Fruit fly (Drosophila melanogaster) whole organism, embryonic: ENCODE measurements around the gene CG31100.

Experiments
- Abd-B ChIP-seq: fragments of 200-800 bp; sonication (Bioruptor generic); optimal IDR thresholded peaks from 2 replicates; lab custom pipeline; 2018; ENCODE audit warnings: missing biosample characterization, mild to moderate bottlenecking, missing genetic modification characterization, moderate library complexity
- Atf3 ChIP-seq: fragments of 200-800 bp; sonication (Bioruptor generic); optimal IDR thresholded peaks from 3 replicates; lab custom pipeline; 2016; ENCODE audit warnings: missing biosample characterization, missing genetic modification characterization
- B-H1 ChIP-seq: fragments of 200-800 bp; sonication (Bioruptor generic); IDR thresholded peaks from 3 replicates; pipeline ENCODE4 v1.3.6; 2022; ENCODE audit warnings: missing biosample characterization, missing genetic modification characterization
- CG10147 ChIP-seq: fragments of 200-800 bp; sonication (Bioruptor generic); optimal IDR thresholded peaks from 2 replicates; lab custom pipeline; 2019; ENCODE audit warnings: missing biosample characterization, mild to moderate bottlenecking, missing genetic modification characterization, moderate library complexity
- CG11723 ChIP-seq: fragments of 200-800 bp; sonication (Bioruptor generic); optimal IDR thresholded peaks from 2 replicates; lab custom pipeline; 2017; ENCODE audit warnings: missing biosample characterization, mild to moderate bottlenecking, missing genetic modification characterization
- CG12769 ChIP-seq: fragments of 200-800 bp; sonication (Bioruptor generic); optimal IDR thresholded peaks from 2 replicates; lab custom pipeline; 2019; ENCODE audit warnings: missing biosample characterization, mild to moderate bottlenecking, missing genetic modification characterization, moderate library complexity
- CG13123 ChIP-seq: fragments of 200-800 bp; sonication (Bioruptor generic); optimal IDR thresholded peaks from 2 replicates; lab custom pipeline; 2016; ENCODE audit warnings: missing biosample characterization, missing genetic modification characterization
- CG15514 ChIP-seq: fragments of 200-800 bp; sonication (Bioruptor generic); optimal IDR thresholded peaks from 3 replicates; lab custom pipeline; 2017; ENCODE audit warnings: missing biosample characterization, missing genetic modification characterization, mild to moderate bottlenecking, moderate library complexity, missing genetic modification reagents
- CG17385 ChIP-seq: fragments of 200-800 bp; sonication (Bioruptor generic); optimal IDR thresholded peaks from 3 replicates; lab custom pipeline; 2018; ENCODE audit warnings: missing biosample characterization, mild to moderate bottlenecking, missing genetic modification characterization
- CG18599 ChIP-seq: fragments of 200-800 bp; sonication (Bioruptor generic); optimal IDR thresholded peaks from 3 replicates; lab custom pipeline; 2017; ENCODE audit warnings: missing biosample characterization, missing genetic modification characterization, mild to moderate bottlenecking, moderate library complexity, missing genetic modification reagents
- CG2889 ChIP-seq: fragments of 200-800 bp; sonication (Bioruptor generic); IDR thresholded peaks from 3 replicates; pipeline ENCODE4 v1.3.6; 2022; ENCODE audit warnings: missing biosample characterization, missing genetic modification characterization
- CG34224 ChIP-seq: fragments of 200-800 bp; sonication (Bioruptor generic); IDR thresholded peaks from 3 replicates; pipeline ENCODE4 v1.3.6; 2022; ENCODE audit warnings: missing biosample characterization, missing genetic modification characterization; ENCODE audit not compliant: partially characterized antibody
- CG4328 ChIP-seq: fragments of 200-800 bp; sonication (Bioruptor generic); optimal IDR thresholded peaks from 3 replicates; lab custom pipeline; 2017; ENCODE audit warnings: missing biosample characterization, missing genetic modification reagents, missing genetic modification characterization
- CG4360 ChIP-seq: fragments of 200-800 bp; sonication (Bioruptor generic); IDR thresholded peaks from 2 replicates; pipeline ENCODE4 v1.3.6; 2022; ENCODE audit warnings: missing biosample characterization, missing genetic modification characterization
- CG4820 ChIP-seq: fragments of 200-800 bp; sonication (Bioruptor generic); optimal IDR thresholded peaks from 3 replicates; lab custom pipeline; 2016; ENCODE audit warnings: missing biosample characterization, missing genetic modification characterization
- CG7987 ChIP-seq: fragments of 200-800 bp; sonication (Bioruptor generic); optimal IDR thresholded peaks from 2 replicates; lab custom pipeline; 2018; ENCODE audit warnings: missing biosample characterization, mild to moderate bottlenecking, missing genetic modification characterization, moderate library complexity
- CG8924 ChIP-seq: fragments of 200-800 bp; optimal IDR thresholded peaks from 3 replicates; lab custom pipeline; 2019; ENCODE audit warnings: missing biosample characterization, mild to moderate bottlenecking, missing genetic modification characterization, moderate library complexity
- CG9876 ChIP-seq: fragments of 200-800 bp; sonication (Bioruptor generic); optimal IDR thresholded peaks from 2 replicates; lab custom pipeline; 2016; ENCODE audit warnings: missing biosample characterization, missing genetic modification characterization
- Dip2 ChIP-seq: fragments of 200-800 bp; sonication (Bioruptor generic); IDR thresholded peaks from 2 replicates; pipeline ENCODE4 v1.3.6; 2022; ENCODE audit warnings: missing biosample characterization, missing genetic modification characterization
- Dip3 ChIP-seq: fragments of 200-800 bp; sonication (Bioruptor generic); optimal IDR thresholded peaks from 3 replicates; lab custom pipeline; 2016; ENCODE audit warnings: missing biosample characterization, missing genetic modification characterization
- Elba2 ChIP-seq: fragments of 200-800 bp; sonication (Bioruptor generic); optimal IDR thresholded peaks from 3 replicates; lab custom pipeline; 2016; ENCODE audit warnings: missing biosample characterization, missing genetic modification characterization
- Ets65A ChIP-seq: fragments of 200-800 bp; sonication (Bioruptor generic); peaks from one replicate; lab custom pipeline; 2016; ENCODE audit warnings: missing biosample characterization, missing genetic modification characterization
- Hmx ChIP-seq: fragments of 200-800 bp; sonication (Bioruptor generic); optimal IDR thresholded peaks from 2 replicates; lab custom pipeline; 2016; ENCODE audit warnings: missing biosample characterization, missing genetic modification characterization
- Hr39 ChIP-seq: fragments of >200 bp; optimal IDR thresholded peaks from 2 replicates; lab custom pipeline; 2017
- Lim3 ChIP-seq: fragments of 200-800 bp; sonication (Bioruptor generic); IDR thresholded peaks from 2 replicates; pipeline ENCODE4 v1.3.6; 2022; ENCODE audit warnings: missing biosample characterization, missing genetic modification characterization
- Lpt ChIP-seq: fragments of >200 bp; optimal IDR thresholded peaks from 2 replicates; lab custom pipeline; 2018; ENCODE audit warnings: missing biosample characterization, missing genetic modification characterization
- Oaz ChIP-seq: fragments of 200-800 bp; sonication (Bioruptor generic); IDR thresholded peaks from 2 replicates; pipeline ENCODE4 v1.3.6; 2022; ENCODE audit warnings: missing biosample characterization, missing genetic modification characterization
- Oli ChIP-seq: fragments of 200-800 bp; sonication (Bioruptor generic); optimal IDR thresholded peaks from 2 replicates; lab custom pipeline; 2018; ENCODE audit warnings: missing biosample characterization, mild to moderate bottlenecking, missing genetic modification characterization, moderate library complexity
- Ptx1 ChIP-seq: fragments of 200-800 bp; sonication (Bioruptor generic); IDR thresholded peaks from 2 replicates; pipeline ENCODE4 v1.3.6; 2022; ENCODE audit warnings: missing biosample characterization, missing genetic modification characterization
- Sox100B ChIP-seq: fragments of 200-800 bp; sonication (Bioruptor generic); optimal IDR thresholded peaks from 3 replicates; lab custom pipeline; 2018; ENCODE audit warnings: missing biosample characterization, mild to moderate bottlenecking, missing genetic modification characterization
- al ChIP-seq: fragments of 200-800 bp; sonication (Bioruptor generic); IDR thresholded peaks from 2 replicates; pipeline ENCODE4 v1.3.6; 2022; ENCODE audit warnings: missing biosample characterization, missing genetic modification characterization
- ase ChIP-seq: fragments of 200-800 bp; sonication (Bioruptor generic); IDR thresholded peaks from 3 replicates; pipeline ENCODE4 v1.3.6; 2022; ENCODE audit warnings: missing biosample characterization, missing genetic modification characterization
- cato ChIP-seq: fragments of 200-800 bp; sonication (Bioruptor generic); optimal IDR thresholded peaks from 2 replicates; lab custom pipeline; 2016; ENCODE audit warnings: missing biosample characterization, missing genetic modification characterization, borderline replicate concordance
- chinmo ChIP-seq: fragments of 200-800 bp; sonication (Bioruptor generic); IDR thresholded peaks from 4 replicates; pipeline ENCODE4 v1.3.6; 2022; ENCODE audit warnings: missing biosample characterization, missing genetic modification characterization; ENCODE audit not compliant: partially characterized antibody
- crp ChIP-seq, 2 experiments: fragments of 200-800 bp; sonication (Bioruptor generic); optimal IDR thresholded peaks; 2 replicates in 1 of 2; 3 replicates in 1 of 2; lab custom pipeline; 2017; ENCODE audit warnings: missing biosample characterization in 2 of 2, missing genetic modification characterization in 2 of 2, mild to moderate bottlenecking in 1 of 2, moderate library complexity in 1 of 2
- cwo ChIP-seq: fragments of 200-800 bp; sonication (Bioruptor generic); optimal IDR thresholded peaks from 3 replicates; lab custom pipeline; 2017; ENCODE audit warnings: missing biosample characterization, missing genetic modification characterization, mild to moderate bottlenecking, moderate library complexity, missing genetic modification reagents
- fd96Cb ChIP-seq: fragments of 200-800 bp; sonication (Bioruptor generic); optimal IDR thresholded peaks from 2 replicates; lab custom pipeline; 2018; ENCODE audit warnings: missing biosample characterization, mild to moderate bottlenecking, missing genetic modification characterization, moderate library complexity
- gce ChIP-seq: fragments of 200-800 bp; sonication (Bioruptor generic); IDR thresholded peaks from 3 replicates; pipeline ENCODE4 v1.3.6; 2022; ENCODE audit warnings: missing biosample characterization, missing genetic modification characterization
- gcm ChIP-seq: fragments of 200-800 bp; sonication (Bioruptor generic); optimal IDR thresholded peaks from 2 replicates; lab custom pipeline; 2019; ENCODE audit warnings: missing biosample characterization, mild to moderate bottlenecking, missing genetic modification characterization, moderate library complexity
- gcm2 ChIP-seq: fragments of 200-800 bp; sonication (Bioruptor generic); optimal IDR thresholded peaks from 2 replicates; lab custom pipeline; 2016; ENCODE audit warnings: missing biosample characterization, missing genetic modification characterization
- grau ChIP-seq: fragments of 200-800 bp; optimal IDR thresholded peaks from 3 replicates; lab custom pipeline; 2019; ENCODE audit warnings: missing biosample characterization, mild to moderate bottlenecking, missing genetic modification characterization, moderate library complexity
- grn ChIP-seq: fragments of 200-800 bp; sonication (Bioruptor generic); optimal IDR thresholded peaks from 3 replicates; lab custom pipeline; 2017; ENCODE audit warnings: missing biosample characterization, missing genetic modification characterization
- h ChIP-seq: fragments of >200 bp; optimal IDR thresholded peaks from 2 replicates; lab custom pipeline; 2017
- jing ChIP-seq: fragments of 200-800 bp; sonication (Bioruptor generic); optimal IDR thresholded peaks from 2 replicates; lab custom pipeline; 2018; ENCODE audit warnings: missing biosample characterization, mild to moderate bottlenecking, missing genetic modification characterization
- ken ChIP-seq: fragments of 200-800 bp; sonication (Bioruptor generic); IDR thresholded peaks from 3 replicates; pipeline ENCODE4 v1.3.6; 2022; ENCODE audit warnings: missing biosample characterization, missing genetic modification characterization
- kni ChIP-seq: fragments of 200-800 bp; sonication (Bioruptor generic); optimal IDR thresholded peaks from 3 replicates; lab custom pipeline; 2017; ENCODE audit warnings: mild to moderate bottlenecking, missing biosample characterization, missing genetic modification reagents, missing genetic modification characterization
- luna ChIP-seq: fragments of 200-800 bp; sonication (Bioruptor generic); optimal IDR thresholded peaks from 2 replicates; lab custom pipeline; 2016; ENCODE audit warnings: missing biosample characterization, missing genetic modification characterization
- org-1 ChIP-seq: fragments of 200-800 bp; sonication (Bioruptor generic); optimal IDR thresholded peaks from 2 replicates; lab custom pipeline; 2017; ENCODE audit warnings: missing biosample characterization, missing genetic modification characterization
- pho ChIP-seq: fragments of 200-800 bp; sonication (Bioruptor generic); optimal IDR thresholded peaks from 2 replicates; lab custom pipeline; 2016; ENCODE audit warnings: missing biosample characterization, missing genetic modification characterization
- zfh1 ChIP-seq: fragments of 200-800 bp; sonication (Bioruptor generic); IDR thresholded peaks from 3 replicates; pipeline ENCODE4 v1.3.6; 2022; ENCODE audit warnings: missing biosample characterization, missing genetic modification characterization

CG31100 gene

DNA sequence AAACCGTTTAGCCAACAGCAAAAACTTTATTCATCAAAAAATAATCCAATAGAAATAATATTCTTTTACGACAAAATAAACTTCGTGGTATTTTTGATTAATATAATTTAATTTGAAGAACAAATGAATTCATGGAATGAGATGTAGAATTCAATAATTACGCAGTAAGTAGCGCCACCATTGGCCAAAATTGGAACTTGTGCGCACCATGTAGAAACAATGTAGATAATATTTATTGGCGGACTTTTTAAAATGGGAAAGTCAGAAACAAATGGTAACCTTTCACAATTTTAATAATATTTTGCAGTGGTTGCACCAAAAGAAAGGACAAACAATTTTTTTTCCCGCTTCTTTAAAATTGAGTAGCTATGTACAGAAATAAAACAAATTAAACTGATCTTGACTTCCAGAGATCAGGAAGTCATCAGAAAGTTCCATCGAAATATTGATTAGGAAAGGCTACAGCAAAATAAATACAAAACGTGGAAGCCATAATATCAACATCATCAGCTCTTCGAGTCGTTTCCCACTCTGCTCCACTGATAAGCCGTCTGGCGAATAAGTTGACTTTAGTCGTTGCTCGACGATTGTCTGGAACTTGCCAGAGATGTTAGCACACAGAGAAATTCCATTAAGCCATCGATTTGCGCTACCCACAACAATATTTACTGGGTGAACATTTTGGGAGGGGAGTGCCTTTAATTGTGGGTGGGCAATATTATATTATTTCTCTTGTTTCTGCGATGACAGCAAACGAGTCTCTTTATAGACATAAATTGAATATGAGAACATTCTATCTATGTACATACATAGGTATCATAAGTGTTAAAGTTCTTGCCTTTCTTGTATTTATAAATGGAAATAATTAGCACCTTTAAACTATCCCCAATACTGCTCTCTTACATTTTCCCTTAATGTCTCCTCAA lies 23.3 kb downstream of the CG31100 start (continued):
- TF ChIP-seq Ptx1 (GFP tag; lab: Robert Waterston, UW) (no peak), CG4360 (GFP tag; lab: Robert Waterston, UW) (no peak), cwo (no peak), Lim3 (no peak), B-H1 (GFP tag; lab: Robert Waterston, UW) (0 out of 3 replicates have a peak, but pooled peaks have one; percentile 12), ken (GFP tag; lab: Robert Waterston, UW) (0 out of 3 replicates have a peak, but pooled peaks have one; percentile 30), Lpt (no peak), Sox100B (GFP tag; lab: Kevin White, UChicago) (no peak), zfh1 (GFP tag; lab: Robert Waterston, UW) (no peak; the same call in 2 of the 3 replicates), Ets65A (GFP tag; lab: Kevin White, UChicago) (no peak), jing (GFP tag; lab: Kevin White, UChicago) (no peak), grn (GFP tag; lab: Kevin White, UChicago) (no peak), CG13123 (GFP tag; lab: Kevin White, UChicago) (no peak), kni (no peak), CG11723 (GFP tag; lab: Kevin White, UChicago) (no peak), chinmo (GFP tag; lab: Robert Waterston, UW) (peak; percentile 31; the same call in 1 of the 4 replicates), al (GFP tag; lab: Robert Waterston, UW) (no peak), CG4820 (GFP tag; lab: Kevin White, UChicago) (no peak), crp (GFP tag; optimal IDR thresholded peaks at IDR 0.05; lab: Kevin White, UChicago) (no peak), CG10147 (GFP tag; lab: Kevin White, UChicago) (no peak), Elba2 (GFP tag; lab: Kevin White, UChicago) (no peak), cato (GFP tag; lab: Kevin White, UChicago) (no peak), ase (GFP tag; lab: Robert Waterston, UW) (no peak), CG2889 (GFP tag; lab: Robert Waterston, UW) (no peak), Dip3 (GFP tag; lab: Kevin White, UChicago) (no peak), Hmx (GFP tag; lab: Kevin White, UChicago) (no peak), fd96Cb (tag; lab: Kevin White, UChicago) (no peak), org-1 (GFP tag; lab: Kevin White, UChicago) (no peak), pho (GFP tag; lab: Kevin White, UChicago) (no peak), CG18599 (GFP tag; lab: Kevin White, UChicago) (peak; percentile 26), gcm (GFP tag; lab: Kevin White, UChicago) (no peak), Hr39 (no peak), Oaz (GFP tag; lab: Robert Waterston, UW) (no peak), CG15514 (GFP tag; lab: Kevin White, UChicago) (no peak), grau (tag; lab: Kevin White, UChicago) (peak; percentile 38), CG9876 (GFP tag; lab: Kevin White, UChicago) (no peak), CG34224 (GFP tag; lab: Robert Waterston, UW) (no peak; the same call in 2 of the 3 replicates), Abd-B (GFP tag; lab: Kevin White, UChicago) (no peak), CG17385 (GFP tag; lab: Kevin White, UChicago) (no peak), Atf3 (no peak), gcm2 (GFP tag; lab: Kevin White, UChicago) (peak; percentile 3), CG4328 (no peak), CG8924 (tag; lab: Kevin White, UChicago) (no peak), Dip2 (no peak), CG7987 (GFP tag; lab: Kevin White, UChicago) (no peak), Oli (tag; lab: Kevin White, UChicago) (no peak), h (lab: Kevin White, UChicago) (no peak), gce (GFP tag; lab: Robert Waterston, UW) (no peak), luna (GFP tag; lab: Kevin White, UChicago) (peak; percentile 11), CG12769 (tag; lab: Kevin White, UChicago) (peak; percentile 6)
